Worm (Caenorhabditis elegans) whole organism, L1 larva: Measurements from ENCODE around the gene F37C12.14.

ENCODE experiments used
- ama-1 ChIP-seq: fragments of 150-350 bp; optimal IDR thresholded peaks from 2 replicates; lab custom pipeline; 2014
- elt-3 ChIP-seq, 6 experiments: fragments of 150-350 bp in 1 of 6; sonication (generic microtip); optimal IDR thresholded peaks; 2 replicates each; lab custom pipeline; 2017 to 2018; ENCODE audit warnings: missing biosample characterization in 6 of 6, missing genetic modification characterization in 6 of 6, inconsistent platforms in 1 of 6
- fkh-10 ChIP-seq: sonication (generic microtip); optimal IDR thresholded peaks from 2 replicates; lab custom pipeline; 2017; ENCODE audit warnings: missing biosample characterization, missing genetic modification reagents, missing genetic modification characterization
- nhr-11 ChIP-seq: fragments of 150-350 bp; optimal IDR thresholded peaks from 2 replicates; lab custom pipeline; 2014; ENCODE audit warnings: missing biosample characterization, missing genetic modification characterization
- nhr-12 ChIP-seq: sonication (generic microtip); optimal IDR thresholded peaks from 2 replicates; lab custom pipeline; 2017; ENCODE audit warnings: missing biosample characterization, missing genetic modification characterization

ce11 chrIII:7155631-7156030 is 29.7 kb downstream of the F37C12.14 start:
- TF ChIP-seq nhr-11 (tag; lab: Kevin White, UChicago) (peak; percentile 92), fkh-10 (peak; percentile 91), elt-3 (tag; optimal IDR thresholded peaks at IDR 0.05; lab: Kevin White, UChicago) (peak in 3 of 6 experiments; percentile 16 to 85 (median 49)), ama-1 (peak; percentile 83), nhr-12 (tag; lab: Kevin White, UChicago) (no peak)
